ENCODE assay signal across 6 worm cellular contexts in the genomic region with DNA sequence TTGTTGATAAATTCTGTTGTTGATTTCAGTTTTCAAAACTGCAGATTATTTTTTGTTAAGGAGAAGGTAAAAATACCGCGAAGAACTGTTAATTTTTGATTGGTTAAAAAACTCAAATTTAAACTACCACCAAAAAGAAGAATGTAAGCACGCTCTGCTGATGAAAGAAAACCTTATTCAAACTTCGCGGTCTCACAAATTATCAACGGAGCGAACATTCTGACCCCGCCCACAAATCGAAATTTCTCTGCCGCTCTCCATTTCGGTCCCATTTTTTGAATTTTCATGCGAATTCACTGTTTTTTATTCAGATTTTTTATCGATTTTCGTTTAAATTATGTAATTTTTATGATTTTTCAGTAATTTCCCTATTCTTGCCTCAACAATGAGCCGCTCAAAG.
TF ChIP-seq lines count a peak whose summit lies in the region.

Gene cyn-3, plus strand, starts transcription at position 361 of the 400 bp plus-strand sequence.

TF ChIP-seq in whole organism, L1 larva, 84 proteins besides CTCF, POLR2A, EP300 and RAD21 (continued from another document and continues in another):
- TF ChIP-seq mep-1 (tag; optimal IDR thresholded peaks at IDR 0.05; lab: Kevin White, UChicago) = peak; percentile 92
- peak; percentile 80 to 95 (median 81) for TF ChIP-seq ceh-82 (tag; optimal IDR thresholded peaks at IDR 0.05; lab: Kevin White, UChicago)
- TF ChIP-seq jun-1 (tag; optimal IDR thresholded peaks at IDR 0.05; lab: Kevin White, UChicago) = peak; percentile 88
- peak; percentile 37 for TF ChIP-seq elt-2 (tag; optimal IDR thresholded peaks at IDR 0.05; lab: Kevin White, UChicago)
- no peak for TF ChIP-seq nhr-76 (tag; optimal IDR thresholded peaks at IDR 0.05; lab: Kevin White, UChicago)
- peak; percentile 91 for TF ChIP-seq isw-1 (GFP tag; IDR thresholded peaks at IDR 0.05; lab: Robert Waterston, UW)
- TF ChIP-seq lin-39 (tag; optimal IDR thresholded peaks at IDR 0.05; lab: Kevin White, UChicago) = peak; percentile 86
- TF ChIP-seq nhr-71 (tag; optimal IDR thresholded peaks at IDR 0.05; lab: Kevin White, UChicago) = peak; percentile 95
- peak; percentile 73 for TF ChIP-seq mef-2 (tag; optimal IDR thresholded peaks at IDR 0.05; lab: Kevin White, UChicago)
- TF ChIP-seq nhr-90 (tag; optimal IDR thresholded peaks at IDR 0.05; lab: Kevin White, UChicago; ENCODE audit: poor library complexity) = peak; percentile 85
- TF ChIP-seq fos-1 (tag; optimal IDR thresholded peaks at IDR 0.05; lab: Kevin White, UChicago) = peak; percentile 90
- no peak for TF ChIP-seq ceh-63 (GFP tag; optimal IDR thresholded peaks at IDR 0.05; lab: Kevin White, UChicago)
- peak; percentile 83 for TF ChIP-seq aly-2 (tag; optimal IDR thresholded peaks at IDR 0.05; lab: Kevin White, UChicago)
- peak; percentile 74 for TF ChIP-seq nhr-77 (tag; optimal IDR thresholded peaks at IDR 0.05; lab: Kevin White, UChicago)
- TF ChIP-seq nhr-19 (GFP tag; conservative IDR thresholded peaks at IDR 0.05; lab: Robert Waterston, UW) = peak; percentile 92
- peak; percentile 87 for TF ChIP-seq grh-1 (GFP tag; IDR thresholded peaks at IDR 0.05; lab: Robert Waterston, UW)
- peak; percentile 8; the same call in 1 of the 2 replicates for TF ChIP-seq unc-98 (GFP tag; IDR thresholded peaks at IDR 0.05; lab: Robert Waterston, UW)
- TF ChIP-seq nhr-11 (tag; optimal IDR thresholded peaks at IDR 0.05; lab: Kevin White, UChicago) = peak; percentile 50
- TF ChIP-seq pag-3 (tag; optimal IDR thresholded peaks at IDR 0.05; lab: Kevin White, UChicago; ENCODE audit: borderline replicate concordance, insufficient read depth) = no peak
- no peak for TF ChIP-seq unc-62 (GFP tag; optimal IDR thresholded peaks at IDR 0.05; lab: Kevin White, UChicago)

TF ChIP-seq in whole organism, L2 larva, 48 proteins besides CTCF, POLR2A, EP300 and RAD21 (continued from another document and continues in another):
- TF ChIP-seq nhr-129 (tag; optimal IDR thresholded peaks at IDR 0.05; lab: Kevin White, UChicago) (peak; percentile 89), mab-5 (tag; optimal IDR thresholded peaks at IDR 0.05; lab: Kevin White, UChicago) (peak; percentile 81), elt-3 (tag; optimal IDR thresholded peaks at IDR 0.05; lab: Kevin White, UChicago) (no peak), nhr-23 (tag; optimal IDR thresholded peaks at IDR 0.05; lab: Kevin White, UChicago) (no peak), ceh-82 (tag; optimal IDR thresholded peaks at IDR 0.05; lab: Kevin White, UChicago) (peak; percentile 38), mbf-1 (tag; optimal IDR thresholded peaks at IDR 0.05; lab: Kevin White, UChicago) (no peak), nhr-10 (tag; optimal IDR thresholded peaks at IDR 0.05; lab: Kevin White, UChicago) (no peak), lin-13 (GFP tag; optimal IDR thresholded peaks at IDR 0.05; lab: Kevin White, UChicago) (peak; percentile 93), Y55F3AM.14 (GFP tag; optimal IDR thresholded peaks at IDR 0.05; lab: Kevin White, UChicago) (no peak), nhr-21 (tag; optimal IDR thresholded peaks at IDR 0.05; lab: Kevin White, UChicago) (peak; percentile 85), unc-39 (tag; optimal IDR thresholded peaks at IDR 0.05; lab: Kevin White, UChicago) (no peak), unc-62 (GFP tag; optimal IDR thresholded peaks at IDR 0.05; lab: Kevin White, UChicago) (no peak), sma-9 (GFP tag; optimal IDR thresholded peaks at IDR 0.05; lab: Kevin White, UChicago) (peak; percentile 90), sma-9 (tag; optimal IDR thresholded peaks at IDR 0.05; lab: Kevin White, UChicago) (no peak), dmd-4 (tag; optimal IDR thresholded peaks at IDR 0.05; lab: Kevin White, UChicago) (no peak), nhr-11 (tag; optimal IDR thresholded peaks at IDR 0.05; lab: Kevin White, UChicago) (no peak), lin-39 (tag; optimal IDR thresholded peaks at IDR 0.05; lab: Kevin White, UChicago) (no peak), ztf-1 (GFP tag; conservative IDR thresholded peaks at IDR 0.05; lab: Robert Waterston, UW) (no peak), ama-1 (optimal IDR thresholded peaks at IDR 0.05; lab: Kevin White, UChicago) (peak; percentile 85), nhr-77 (tag; optimal IDR thresholded peaks at IDR 0.05; lab: Kevin White, UChicago) (peak; percentile 54), sem-4 (tag; optimal IDR thresholded peaks at IDR 0.05; lab: Kevin White, UChicago) (peak; percentile 92), gmeb-1 (tag; optimal IDR thresholded peaks at IDR 0.05; lab: Kevin White, UChicago) (peak; percentile 99)

TF ChIP-seq in whole organism, L3 larva, 47 proteins besides CTCF, POLR2A, EP300 and RAD21 (continued from another document and continues in another):
- no peak for TF ChIP-seq elt-3 (tag; optimal IDR thresholded peaks at IDR 0.05; lab: Kevin White, UChicago)
- peak; percentile 58 for TF ChIP-seq pqm-1 (tag; optimal IDR thresholded peaks at IDR 0.05; lab: Kevin White, UChicago)
- TF ChIP-seq fkh-2 (tag; optimal IDR thresholded peaks at IDR 0.05; lab: Kevin White, UChicago) = no peak
- TF ChIP-seq pha-4 (tag; optimal IDR thresholded peaks at IDR 0.05; lab: Kevin White, UChicago) = peak; percentile 98
- TF ChIP-seq ZK546.5 (tag; optimal IDR thresholded peaks at IDR 0.05; lab: Kevin White, UChicago) = no peak
- no peak for TF ChIP-seq nhr-11 (tag; optimal IDR thresholded peaks at IDR 0.05; lab: Kevin White, UChicago)
- TF ChIP-seq nhr-67 (tag; optimal IDR thresholded peaks at IDR 0.05; lab: Kevin White, UChicago) = no peak
- TF ChIP-seq elt-2 (tag; optimal IDR thresholded peaks at IDR 0.05; lab: Kevin White, UChicago) = peak; percentile 55
- peak; percentile 86 for TF ChIP-seq snpc-4 (tag; optimal IDR thresholded peaks at IDR 0.05; lab: Kevin White, UChicago)
- TF ChIP-seq daf-12 (tag; optimal IDR thresholded peaks at IDR 0.05; lab: Kevin White, UChicago) = no peak
- TF ChIP-seq lin-15B (tag; optimal IDR thresholded peaks at IDR 0.05; lab: Kevin White, UChicago) = peak; percentile 98
- peak; percentile 65 for TF ChIP-seq hmg-11 (tag; optimal IDR thresholded peaks at IDR 0.05; lab: Kevin White, UChicago)
- TF ChIP-seq R02D3.7 (tag; optimal IDR thresholded peaks at IDR 0.05; lab: Kevin White, UChicago) = peak; percentile 77
- peak; percentile 93 for TF ChIP-seq nfya-1 (tag; optimal IDR thresholded peaks at IDR 0.05; lab: Kevin White, UChicago; ENCODE audit: insufficient read depth)
- peak; percentile 71 for TF ChIP-seq lin-39 (tag; optimal IDR thresholded peaks at IDR 0.05; lab: Kevin White, UChicago)
- no peak for TF ChIP-seq zag-1 (tag; optimal IDR thresholded peaks at IDR 0.05; lab: Kevin White, UChicago)
- TF ChIP-seq lsy-12 (tag; optimal IDR thresholded peaks at IDR 0.05; lab: Kevin White, UChicago) = peak; percentile 63
- TF ChIP-seq nhr-12 (tag; optimal IDR thresholded peaks at IDR 0.05; lab: Kevin White, UChicago) = no peak
- no peak for TF ChIP-seq mdl-1 (tag; optimal IDR thresholded peaks at IDR 0.05; lab: Kevin White, UChicago)
- peak; percentile 38 for TF ChIP-seq egl-27 (tag; optimal IDR thresholded peaks at IDR 0.05; lab: Kevin White, UChicago)
- no peak for TF ChIP-seq ceh-82 (tag; optimal IDR thresholded peaks at IDR 0.05; lab: Kevin White, UChicago)
- TF ChIP-seq tbx-2 (tag; optimal IDR thresholded peaks at IDR 0.05; lab: Kevin White, UChicago) = peak; percentile 23
- peak; percentile 35 for TF ChIP-seq fkh-10 (GFP tag; optimal IDR thresholded peaks at IDR 0.05; lab: Kevin White, UChicago)

TF ChIP-seq in whole organism, L4 larva, 104 proteins besides CTCF, POLR2A, EP300 and RAD21 (continued from another document and continues in another):
- TF ChIP-seq hlh-30 (tag; optimal IDR thresholded peaks at IDR 0.05; lab: Kevin White, UChicago; ENCODE audit: insufficient read depth) (peak; percentile 79), ztf-7 (tag; optimal IDR thresholded peaks at IDR 0.05; lab: Kevin White, UChicago) (peak; percentile 63), nhr-11 (tag; optimal IDR thresholded peaks at IDR 0.05; lab: Kevin White, UChicago) (peak; percentile 69), fos-1 (tag; optimal IDR thresholded peaks at IDR 0.05; lab: Kevin White, UChicago) (no peak), nhr-237 (tag; optimal IDR thresholded peaks at IDR 0.05; lab: Kevin White, UChicago) (no peak), ceh-62 (tag; optimal IDR thresholded peaks at IDR 0.05; lab: Kevin White, UChicago) (no peak), egl-43 (GFP tag; IDR thresholded peaks at IDR 0.05; lab: Robert Waterston, UW) (no peak), nhr-102 (tag; optimal IDR thresholded peaks at IDR 0.05; lab: Kevin White, UChicago) (peak; percentile 41), spr-3 (GFP tag; optimal IDR thresholded peaks at IDR 0.05; lab: Kevin White, UChicago) (no peak), mxl-3 (GFP tag; optimal IDR thresholded peaks at IDR 0.05; lab: Kevin White, UChicago) (no peak), gei-8 (GFP tag; optimal IDR thresholded peaks at IDR 0.05; lab: Kevin White, UChicago) (no peak), Y105C5A.15 (GFP tag; IDR thresholded peaks at IDR 0.05; lab: Robert Waterston, UW) (no peak), F37D6.2 (tag; optimal IDR thresholded peaks at IDR 0.05; lab: Kevin White, UChicago) (peak; percentile 45), ZK337.2 (GFP tag; IDR thresholded peaks at IDR 0.05; lab: Robert Waterston, UW) (no peak), unc-39 (tag; optimal IDR thresholded peaks at IDR 0.05; lab: Kevin White, UChicago) (no peak), nhr-76 (tag; optimal IDR thresholded peaks at IDR 0.05; lab: Kevin White, UChicago) (no peak), nhr-41 (GFP tag; IDR thresholded peaks at IDR 0.05; lab: Robert Waterston, UW) (no peak), duxl-1 (tag; optimal IDR thresholded peaks at IDR 0.05; lab: Kevin White, UChicago; ENCODE audit: poor library complexity) (peak; percentile 51), sdz-12 (GFP tag; optimal IDR thresholded peaks at IDR 0.05; lab: Kevin White, UChicago) (no peak), F26F4.8 (GFP tag; conservative IDR thresholded peaks at IDR 0.05; lab: Robert Waterston, UW) (no peak), aha-1 (tag; lab: Kevin White, UChicago) (peak; percentile 18), jun-1 (tag; optimal IDR thresholded peaks at IDR 0.05; lab: Kevin White, UChicago) (no peak), lin-29 (GFP tag; IDR thresholded peaks at IDR 0.05; lab: Robert Waterston, UW) (no peak), F44E2.7 (GFP tag; IDR thresholded peaks at IDR 0.05; lab: Robert Waterston, UW) (no peak)

TF ChIP-seq in whole organism, mixed stage, embryonic, 35 proteins besides CTCF, POLR2A, EP300 and RAD21 (continued from another document):
- TF ChIP-seq elt-3 (tag; optimal IDR thresholded peaks at IDR 0.05; lab: Kevin White, UChicago) = no peak
- TF ChIP-seq drap-1 (GFP tag; optimal IDR thresholded peaks at IDR 0.05; lab: Kevin White, UChicago) = no peak
- no peak for TF ChIP-seq nhr-12 (tag; optimal IDR thresholded peaks at IDR 0.05; lab: Kevin White, UChicago)
- TF ChIP-seq ceh-43 (GFP tag; optimal IDR thresholded peaks at IDR 0.05; lab: Kevin White, UChicago) = no peak
- TF ChIP-seq mep-1 (tag; optimal IDR thresholded peaks at IDR 0.05; lab: Kevin White, UChicago) = peak; percentile 78
- TF ChIP-seq ham-2 (GFP tag; optimal IDR thresholded peaks at IDR 0.05; lab: Kevin White, UChicago) = no peak
- peak; percentile 71 for TF ChIP-seq nhr-237 (tag; optimal IDR thresholded peaks at IDR 0.05; lab: Kevin White, UChicago)
- no peak for TF ChIP-seq nhr-28 (tag; optimal IDR thresholded peaks at IDR 0.05; lab: Kevin White, UChicago)
- TF ChIP-seq unc-120 (tag; optimal IDR thresholded peaks at IDR 0.05; lab: Kevin White, UChicago; ENCODE audit: poor library complexity, severe bottlenecking) = no peak
- peak; percentile 83 for TF ChIP-seq lsy-2 (tag; optimal IDR thresholded peaks at IDR 0.05; lab: Kevin White, UChicago)
- peak; percentile 77 for TF ChIP-seq pha-4 (tag; optimal IDR thresholded peaks at IDR 0.05; lab: Kevin White, UChicago)
- no peak for TF ChIP-seq sem-2 (GFP tag; optimal IDR thresholded peaks at IDR 0.05; lab: Kevin White, UChicago)
- TF ChIP-seq ces-1 (GFP tag; optimal IDR thresholded peaks at IDR 0.05; lab: Kevin White, UChicago) = peak; percentile 81
- no peak for TF ChIP-seq sptf-1 (tag; optimal IDR thresholded peaks at IDR 0.05; lab: Kevin White, UChicago)

TF ChIP-seq in whole organism, young adult, 124 proteins besides CTCF, POLR2A, EP300 and RAD21 (continued from another document and continues in another):
- TF ChIP-seq repo-1 (tag; optimal IDR thresholded peaks at IDR 0.05; lab: Kevin White, UChicago) (no peak), ztf-26 (tag; optimal IDR thresholded peaks at IDR 0.05; lab: Kevin White, UChicago) (peak; percentile 50), unc-62 (GFP tag; optimal IDR thresholded peaks at IDR 0.05; lab: Kevin White, UChicago) (no peak), cebp-2 (GFP tag; IDR thresholded peaks at IDR 0.05; lab: Robert Waterston, UW) (no peak), gei-17 (GFP tag; optimal IDR thresholded peaks at IDR 0.05; lab: Kevin White, UChicago) (no peak), sea-2 (GFP tag; IDR thresholded peaks at IDR 0.05; lab: Robert Waterston, UW) (no peak), sptf-2 (GFP tag; optimal IDR thresholded peaks at IDR 0.05; lab: Kevin White, UChicago) (no peak), fkh-3 (tag; optimal IDR thresholded peaks at IDR 0.05; lab: Kevin White, UChicago) (no peak), B0261.1 (tag; optimal IDR thresholded peaks at IDR 0.05; lab: Kevin White, UChicago) (peak; percentile 13), ztf-6 (GFP tag; IDR thresholded peaks at IDR 0.05; lab: Robert Waterston, UW) (no peak; the same call in 1 of the 2 replicates), F22D6.2 (tag; optimal IDR thresholded peaks at IDR 0.05; lab: Kevin White, UChicago) (no peak), D2030.7 (GFP tag; IDR thresholded peaks at IDR 0.05; lab: Robert Waterston, UW) (peak; percentile 49; the same call in 1 of the 2 replicates), T26A5.8 (tag; optimal IDR thresholded peaks at IDR 0.05; lab: Kevin White, UChicago) (no peak), die-1 (tag; optimal IDR thresholded peaks at IDR 0.05; lab: Kevin White, UChicago) (no peak), madf-10 (tag; optimal IDR thresholded peaks at IDR 0.05; lab: Kevin White, UChicago) (no peak), mes-4 (tag; optimal IDR thresholded peaks at IDR 0.05; lab: Kevin White, UChicago) (no peak), zfh-2 (GFP tag; conservative IDR thresholded peaks at IDR 0.05; lab: Robert Waterston, UW) (no peak), attf-5 (GFP tag; optimal IDR thresholded peaks at IDR 0.05; lab: Kevin White, UChicago) (peak; percentile 83), xnd-1 (tag; optimal IDR thresholded peaks at IDR 0.05; lab: Kevin White, UChicago) (peak; percentile 30), efl-1 (GFP tag; optimal IDR thresholded peaks at IDR 0.05; lab: Kevin White, UChicago) (peak; percentile 90), B0336.3 (GFP tag; IDR thresholded peaks at IDR 0.05; lab: Robert Waterston, UW) (0 out of 2 replicates have a peak, but pooled peaks have one; percentile 16), madf-8 (GFP tag; conservative IDR thresholded peaks at IDR 0.05; lab: Robert Waterston, UW) (peak; percentile 54), athp-1 (tag; optimal IDR thresholded peaks at IDR 0.05; lab: Kevin White, UChicago) (no peak), ama-1 (optimal IDR thresholded peaks at IDR 0.05; lab: Kevin White, UChicago) (no peak), ama-1 (GFP tag; optimal IDR thresholded peaks at IDR 0.05; lab: Kevin White, UChicago) (no peak), hrde-1 (tag; optimal IDR thresholded peaks at IDR 0.05; lab: Kevin White, UChicago; ENCODE audit: borderline replicate concordance) (no peak), akir-1 (GFP tag; optimal IDR thresholded peaks at IDR 0.05; lab: Kevin White, UChicago) (no peak), ZK185.1 (tag; optimal IDR thresholded peaks at IDR 0.05; lab: Kevin White, UChicago; ENCODE audit: poor library complexity, severe bottlenecking) (peak; percentile 74), bed-1 (GFP tag; IDR thresholded peaks at IDR 0.05; lab: Robert Waterston, UW) (no peak), ztf-25 (GFP tag; IDR thresholded peaks at IDR 0.05; lab: Robert Waterston, UW) (no peak), B0019.2 (GFP tag; conservative IDR thresholded peaks at IDR 0.05; lab: Robert Waterston, UW) (no peak), nfya-1 (tag; optimal IDR thresholded peaks at IDR 0.05; lab: Kevin White, UChicago; ENCODE audit: borderline replicate concordance, insufficient read depth) (no peak), bed-2 (GFP tag; IDR thresholded peaks at IDR 0.05; lab: Robert Waterston, UW) (no peak), B0035.1 (tag; optimal IDR thresholded peaks at IDR 0.05; lab: Kevin White, UChicago) (no peak), F57C9.4 (tag; optimal IDR thresholded peaks at IDR 0.05; lab: Kevin White, UChicago) (no peak), nfya-2 (GFP tag; IDR thresholded peaks at IDR 0.05; lab: Robert Waterston, UW) (no peak), K11D2.4 (GFP tag; IDR thresholded peaks at IDR 0.05; lab: Robert Waterston, UW) (no peak; the same call in 1 of the 2 replicates), hlh-26 (GFP tag; conservative IDR thresholded peaks at IDR 0.05; lab: Robert Waterston, UW) (no peak)
